Worm (Caenorhabditis elegans) whole organism, young adult: ENCODE results near the gene snai-1.

Experiments used
- ets-4 ChIP-seq: fragments of 200-800 bp; sonication (Bioruptor generic); optimal IDR thresholded peaks from 2 replicates; lab custom pipeline; 2018; ENCODE audit warnings: mild to moderate bottlenecking, missing genetic modification characterization, missing compliant biosample characterization
- tlf-1 ChIP-seq: fragments of 200-800 bp; sonication (Bioruptor generic); optimal IDR thresholded peaks from 2 replicates; lab custom pipeline; 2018; ENCODE audit warnings: mild to moderate bottlenecking, missing genetic modification characterization, missing compliant biosample characterization

DNA sequence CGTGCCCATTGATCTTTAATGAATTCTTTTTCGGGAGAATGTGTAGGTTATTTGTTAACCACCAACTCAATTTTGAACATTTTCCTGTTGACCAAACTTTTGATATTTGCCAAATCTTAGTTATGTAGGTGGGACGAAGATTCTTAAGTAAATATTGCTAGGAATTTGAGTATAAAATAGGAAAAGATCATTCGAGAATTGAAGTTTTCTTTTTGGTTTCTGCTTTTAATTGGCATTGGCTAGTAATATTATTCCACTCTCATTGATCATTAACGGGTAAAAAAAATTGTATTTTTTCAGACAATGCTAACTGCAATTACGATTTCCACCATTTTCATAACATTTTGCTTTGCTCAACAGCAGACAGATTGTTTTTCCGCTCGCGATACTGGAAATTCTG is 47.4 kb downstream of the snai-1 start, which contains the start of gene T21D12.12:
- TF ChIP-seq tlf-1 (GFP tag; lab: Kevin White, UChicago) (no peak), ets-4 (GFP tag; lab: Kevin White, UChicago) (no peak)
